Fruit fly (Drosophila melanogaster): Measurements from ENCODE around the gene CG11037.

CG11037 gene

DNA sequence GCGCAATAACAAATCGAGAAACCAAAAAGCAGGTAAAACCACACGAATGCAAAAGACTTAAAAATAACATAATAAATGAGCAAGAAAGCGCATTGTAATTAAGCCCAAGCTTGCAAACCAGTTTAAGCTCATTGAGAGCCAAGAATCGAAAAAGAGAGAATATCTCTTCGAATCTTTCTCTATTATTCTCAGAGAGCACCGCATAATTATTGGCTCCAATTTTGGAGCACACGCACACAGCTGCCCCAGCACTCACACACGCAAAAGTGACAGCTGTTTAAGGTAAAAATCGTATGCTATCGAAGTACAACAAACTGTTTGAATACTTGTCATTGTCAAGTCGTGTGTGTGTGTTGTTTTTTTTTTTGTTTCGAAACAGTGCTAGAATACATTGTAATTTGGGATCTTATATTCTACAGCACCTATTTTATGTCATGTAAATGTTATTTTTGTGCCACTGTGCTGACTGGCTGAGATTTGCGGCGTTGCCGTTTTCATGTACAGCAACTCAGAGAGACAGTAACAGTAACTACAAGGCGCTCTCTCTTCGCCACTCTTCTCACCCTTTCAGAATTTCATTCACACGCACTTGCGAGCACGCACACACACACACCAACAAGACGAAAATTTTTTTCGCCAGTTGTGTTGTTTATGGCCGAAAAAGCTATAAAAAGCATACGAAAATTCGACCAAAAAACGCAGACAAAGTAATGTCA is 48.4 kb upstream of the CG11037 start (continued):
- TF ChIP-seq gsb-n (tag; optimal IDR thresholded peaks at IDR 0.05) (no peak), NfI (GFP tag; optimal IDR thresholded peaks at IDR 0.05) (peak; percentile 19), gem (tag; optimal IDR thresholded peaks at IDR 0.05) (peak; percentile 64), CG18262 (tag; optimal IDR thresholded peaks at IDR 0.05) (no peak), CG8388 (GFP tag; optimal IDR thresholded peaks at IDR 0.05) (peak; percentile 51), bcd (GFP tag; optimal IDR thresholded peaks at IDR 0.05) (peak; percentile 37), ewg (GFP tag; optimal IDR thresholded peaks at IDR 0.05) (peak; percentile 16), ap (GFP tag; IDR thresholded peaks at IDR 0.05) (peak; percentile 52; the same call in 1 of the 2 replicates), Fer1 (GFP tag; optimal IDR thresholded peaks at IDR 0.05) (peak; percentile 32), dm (GFP tag; optimal IDR thresholded peaks at IDR 0.05) (peak; percentile 3), Poxn (GFP tag; IDR thresholded peaks at IDR 0.05) (no peak), CG15514 (GFP tag; optimal IDR thresholded peaks at IDR 0.05) (peak; percentile 6), CG4820 (GFP tag; optimal IDR thresholded peaks at IDR 0.05) (peak; percentile 28), dmrt11E (tag; optimal IDR thresholded peaks at IDR 0.05) (peak; percentile 16), p53 (GFP tag; optimal IDR thresholded peaks at IDR 0.05) (no peak), CG10979 (tag; optimal IDR thresholded peaks at IDR 0.05) (peak; percentile 20), CG18599 (GFP tag; optimal IDR thresholded peaks at IDR 0.05) (peak; percentile 74), Deaf1 (tag; optimal IDR thresholded peaks at IDR 0.05) (peak; percentile 18), CG5180 (GFP tag; optimal IDR thresholded peaks at IDR 0.05) (no peak), az2 (GFP tag; optimal IDR thresholded peaks at IDR 0.05) (peak; percentile 31), CG34376 (GFP tag; optimal IDR thresholded peaks at IDR 0.05) (peak; percentile 38), Adf1 (GFP tag; IDR thresholded peaks at IDR 0.05) (peak; percentile 62), Bgb (GFP tag; IDR thresholded peaks at IDR 0.05; ENCODE audit: partially characterized antibody) (peak; percentile 51; the same call in 1 of the 2 replicates), tna (GFP tag; IDR thresholded peaks at IDR 0.05; ENCODE audit: partially characterized antibody) (no peak), Scr (GFP tag; IDR thresholded peaks at IDR 0.05; ENCODE audit: partially characterized antibody) (0 out of 2 replicates have a peak, but pooled peaks have one; percentile 16), CG12155 (GFP tag; optimal IDR thresholded peaks at IDR 0.05) (peak; percentile 46), CG2889 (GFP tag; IDR thresholded peaks at IDR 0.05) (peak; percentile 70; the same call in 1 of the 3 replicates), wek (GFP tag; optimal IDR thresholded peaks at IDR 0.05) (no peak), CG12071 (GFP tag; optimal IDR thresholded peaks at IDR 0.05) (no peak), Hmr (GFP tag; optimal IDR thresholded peaks at IDR 0.05) (peak; percentile 64), grau (tag; optimal IDR thresholded peaks at IDR 0.05) (no peak), Dip3 (GFP tag; optimal IDR thresholded peaks at IDR 0.05) (no peak), Myb (GFP tag; optimal IDR thresholded peaks at IDR 0.05) (peak; percentile 33), Asciz (GFP tag; optimal IDR thresholded peaks at IDR 0.05) (peak; percentile 37)

DNA sequence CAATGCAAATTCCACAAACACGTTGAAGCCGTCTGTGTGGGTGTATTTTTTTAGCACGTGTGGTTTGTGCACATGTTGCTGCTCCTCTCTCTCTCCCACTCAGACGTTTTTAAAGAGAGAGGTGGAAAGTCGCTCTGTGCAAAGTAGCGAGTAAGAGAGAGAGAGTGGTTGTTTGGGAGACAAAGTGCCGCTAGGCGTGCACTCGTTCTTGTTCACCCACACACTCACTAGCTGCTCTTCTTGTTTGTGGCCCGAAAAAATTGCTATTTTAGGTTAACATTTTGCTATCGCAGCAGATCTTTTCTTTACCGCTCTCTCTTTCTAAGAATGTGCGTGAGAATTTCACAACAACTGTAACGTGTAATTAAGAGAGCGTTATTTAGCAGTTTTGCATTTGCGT is 47.7 kb upstream of the CG11037 start:
- TF ChIP-seq CG12299 (tag; optimal IDR thresholded peaks at IDR 0.05) (no peak), Doc2 (GFP tag; IDR thresholded peaks at IDR 0.05) (no peak), gcm2 (GFP tag; optimal IDR thresholded peaks at IDR 0.05) (no peak), MBD-R2 (GFP tag; IDR thresholded peaks at IDR 0.05) (0 out of 2 replicates have a peak, but pooled peaks have one; percentile 9), unc-4 (GFP tag; IDR thresholded peaks at IDR 0.05; ENCODE audit: partially characterized antibody) (peak; percentile 12; the same call in 1 of the 2 replicates), CG2199 (GFP tag; IDR thresholded peaks at IDR 0.05) (0 out of 3 replicates have a peak, but pooled peaks have one; percentile 23), Trl (optimal IDR thresholded peaks at IDR 0.05) (peak; percentile 92 to 98), Trl (GFP tag; optimal IDR thresholded peaks at IDR 0.05) (peak; percentile 54), zen (tag; optimal IDR thresholded peaks at IDR 0.05) (no peak), dm (GFP tag; optimal IDR thresholded peaks at IDR 0.05) (peak; percentile 46), mam (GFP tag; optimal IDR thresholded peaks at IDR 0.05) (no peak), Neu2 (GFP tag; optimal IDR thresholded peaks at IDR 0.05; ENCODE audit: borderline replicate concordance) (no peak), CG32772 (GFP tag; IDR thresholded peaks at IDR 0.05) (no peak), CG12744 (GFP tag; optimal IDR thresholded peaks at IDR 0.05) (no peak), sqz (GFP tag; optimal IDR thresholded peaks at IDR 0.05) (peak; percentile 17), CG6654 (GFP tag; optimal IDR thresholded peaks at IDR 0.05) (no peak), ase (GFP tag; IDR thresholded peaks at IDR 0.05) (no peak), yki (optimal IDR thresholded peaks at IDR 0.05) (peak; percentile 68)
